Fruit fly (Drosophila melanogaster) S2 (cell line): ENCODE data around the gene CG13449.

Experiments used
- CG8478 ChIP-seq: fragments of >200 bp; optimal IDR thresholded peaks from 2 replicates; lab custom pipeline; 2018
- CTCF ChIP-seq, 2 experiments: fragments of >200 bp; optimal IDR thresholded peaks; 2 replicates each; lab custom pipeline; 2018

- TF ChIP-seq CG8478 (lab: Kevin White, UChicago) (no peak), CTCF (optimal IDR thresholded peaks at IDR 0.05; lab: Kevin White, UChicago) (no peak)
Observed at dm6 chr3L:15625676-15626414, 13.2 kb upstream of the CG13449 start.
